Worm (Caenorhabditis elegans) whole organism, late embryonic: ENCODE measurements around the gene flp-14.

Experiments
- F13H6.1 ChIP-seq: sonication (generic microtip); optimal IDR thresholded peaks from 2 replicates; lab custom pipeline; 2016; ENCODE audit warnings: missing genetic modification characterization, missing compliant biosample characterization
- K09A11.1 ChIP-seq: sonication (generic microtip); optimal IDR thresholded peaks from 2 replicates; lab custom pipeline; 2017; ENCODE audit warnings: antibody characterized with exemption, mild to moderate bottlenecking, missing genetic modification characterization, missing compliant biosample characterization; ENCODE audit not compliant: insufficient read depth
- ama-1 ChIP-seq: fragments of 150-350 bp; optimal IDR thresholded peaks from 2 replicates; lab custom pipeline; 2014
- ceh-14 ChIP-seq: sonication (generic microtip); optimal IDR thresholded peaks from 2 replicates; lab custom pipeline; 2016; ENCODE audit warnings: missing genotype, missing genetic modification characterization, missing compliant biosample characterization
- ceh-31 ChIP-seq: sonication (generic microtip); optimal IDR thresholded peaks from 2 replicates; lab custom pipeline; 2016; ENCODE audit warnings: missing genetic modification characterization, missing compliant biosample characterization
- ceh-6 ChIP-seq: fragments of 200-800 bp; sonication (Bioruptor generic); optimal IDR thresholded peaks from 2 replicates; lab custom pipeline; 2018; ENCODE audit warnings: mild to moderate bottlenecking, missing genetic modification characterization, missing compliant biosample characterization
- pha-4 ChIP-seq: fragments of 150-350 bp; optimal IDR thresholded peaks from 2 replicates; lab custom pipeline; 2018; ENCODE audit warnings: missing biosample characterization, missing genetic modification reagents, missing genetic modification characterization

- TF ChIP-seq K09A11.1 (tag; lab: Kevin White, UChicago) (no peak), ceh-31 (tag; lab: Kevin White, UChicago) (no peak), pha-4 (tag; lab: Kevin White, UChicago) (no peak), ceh-6 (GFP tag; lab: Kevin White, UChicago) (no peak), F13H6.1 (no peak), ama-1 (lab: Kevin White, UChicago) (no peak), ceh-14 (no peak)
Observed at ce11 chrIII:12931108-12931507, 20.8 kb downstream of the flp-14 start.
